Worm (Caenorhabditis elegans): ENCODE measurements around the gene T13H5.8.

- TF ChIP-seq lsl-1 (GFP tag; optimal IDR thresholded peaks at IDR 0.05), result no peak
- no peak for TF ChIP-seq ama-1 (optimal IDR thresholded peaks at IDR 0.05)
- TF ChIP-seq ama-1 (GFP tag; optimal IDR thresholded peaks at IDR 0.05), result no peak
- TF ChIP-seq ZK185.1 (tag; optimal IDR thresholded peaks at IDR 0.05; ENCODE audit: poor library complexity, severe bottlenecking), result no peak
- no peak for TF ChIP-seq nhr-120 (GFP tag; IDR thresholded peaks at IDR 0.05)
These were observed 2.8 kb upstream of the T13H5.8 start for ce11 chrII:8515521-8515920.

All from whole organism, young adult.